Fruit fly (Drosophila melanogaster) whole organism, wandering third instar larva: ENCODE results near the gene CG3491.
"Not testable (repeated sequence)": the region's sequence is repeated elsewhere in the genome, so short reads cannot be mapped to it uniquely, and the experiment has no call there.

Experiments used
- Dif ChIP-seq: fragments of 200-275, 200-300 bp; sonication (Bioruptor generic); optimal IDR thresholded peaks from 2 replicates; lab custom pipeline; 2018; ENCODE audit warnings: missing biosample characterization, missing genetic modification characterization; ENCODE audit not compliant: partially characterized antibody
- Hr78 ChIP-seq: fragments of >200 bp; optimal IDR thresholded peaks from 2 replicates; lab custom pipeline; 2017; ENCODE audit warnings: missing biosample characterization, missing genetic modification characterization
- Mio ChIP-seq: sonication (Bioruptor generic); optimal IDR thresholded peaks from 2 replicates; lab custom pipeline; 2016; ENCODE audit warnings: missing biosample characterization, missing genetic modification characterization
- N ChIP-seq: fragments of >200 bp; optimal IDR thresholded peaks from 2 replicates; lab custom pipeline; 2018; ENCODE audit warnings: missing biosample characterization, missing external identifiers, missing genetic modification characterization
- Rel ChIP-seq, 2 experiments: fragments of 200-800 bp; sonication (Bioruptor generic) in 1 of 2; optimal IDR thresholded peaks; 2 replicates in 1 of 2; 3 replicates in 1 of 2; lab custom pipeline; 2016 to 2019; ENCODE audit warnings: mild to moderate bottlenecking in 2 of 2, missing biosample characterization in 2 of 2, missing genetic modification characterization in 2 of 2, moderate library complexity in 1 of 2
- brk ChIP-seq: fragments of 200-800 bp; sonication (Bioruptor generic); optimal IDR thresholded peaks from 2 replicates; lab custom pipeline; 2016; ENCODE audit warnings: missing biosample characterization, mild to moderate bottlenecking, missing genetic modification characterization
- fru ChIP-seq: fragments of 200-800 bp; sonication (Bioruptor generic); optimal IDR thresholded peaks from 3 replicates; lab custom pipeline; 2016; ENCODE audit warnings: missing biosample characterization, mild to moderate bottlenecking, missing genetic modification characterization
- h ChIP-seq: fragments of 200-800 bp; sonication (Bioruptor generic); optimal IDR thresholded peaks from 3 replicates; lab custom pipeline; 2016; ENCODE audit warnings: missing biosample characterization, mild to moderate bottlenecking, missing genetic modification characterization
- jim ChIP-seq: fragments of 175-275, 200-325 bp; sonication (Bioruptor generic); optimal IDR thresholded peaks from 2 replicates; lab custom pipeline; 2016; ENCODE audit warnings: missing biosample characterization, mild to moderate bottlenecking, missing genetic modification characterization
- pan ChIP-seq: fragments of >200 bp; optimal IDR thresholded peaks from 2 replicates; lab custom pipeline; 2017
- psq ChIP-seq: fragments of 200-800 bp; sonication (Bioruptor generic); optimal IDR thresholded peaks from 3 replicates; lab custom pipeline; 2017; ENCODE audit warnings: missing biosample characterization, mild to moderate bottlenecking, missing genetic modification characterization, moderate library complexity
- sage ChIP-seq: fragments of 200-800 bp; sonication (Bioruptor generic); optimal IDR thresholded peaks from 2 replicates; lab custom pipeline; 2016; ENCODE audit warnings: missing biosample characterization, mild to moderate bottlenecking, missing genetic modification characterization

DNA sequence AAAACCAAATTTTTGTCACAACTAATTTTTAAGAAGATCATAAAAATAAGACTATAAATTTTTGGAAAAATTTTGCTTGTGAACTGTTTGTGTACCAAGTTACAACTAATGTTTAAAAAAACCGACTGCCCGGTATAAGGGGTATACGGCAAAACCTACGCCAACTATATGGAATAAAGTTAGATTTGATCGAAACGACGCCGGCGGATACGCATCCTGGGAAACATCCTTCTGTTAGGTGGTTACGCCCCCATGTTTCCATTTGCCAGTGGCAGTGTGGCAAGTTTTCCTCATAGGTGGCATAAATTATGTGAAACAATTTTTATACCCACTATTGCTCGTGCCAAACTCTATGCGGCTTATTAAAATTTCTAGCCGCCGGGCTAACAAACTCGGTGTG, 40.8 kb upstream of the CG3491 start, which contains the start of gene ProtB:
- not testable (repeated sequence) for TF ChIP-seq Hr78 (GFP tag; lab: Kevin White, UChicago); h (GFP tag; lab: Kevin White, UChicago); brk (GFP tag; lab: Kevin White, UChicago); sage (GFP tag; lab: Kevin White, UChicago); psq (GFP tag; lab: Kevin White, UChicago); jim (GFP tag; lab: Kevin White, UChicago); fru (GFP tag; lab: Kevin White, UChicago); N (GFP tag; lab: Kevin White, UChicago); Rel (GFP tag; optimal IDR thresholded peaks at IDR 0.05; lab: Kevin White, UChicago); Rel (tag; optimal IDR thresholded peaks at IDR 0.05; lab: Kevin White, UChicago); Dif; pan (lab: Kevin White, UChicago); Mio (GFP tag; lab: Kevin White, UChicago)
